Fruit fly (Drosophila melanogaster): Measurements from ENCODE around the gene Cpr72Ec.

Cpr72Ec gene

dm6 chr3L:16364182-16364581, 3.0 kb downstream of the Cpr72Ec start (continued):
- TF ChIP-seq lab (GFP tag; optimal IDR thresholded peaks at IDR 0.05), result no peak
- TF ChIP-seq Lhr (GFP tag; optimal IDR thresholded peaks at IDR 0.05), result no peak
- no peak for TF ChIP-seq sob (GFP tag; IDR thresholded peaks at IDR 0.05)
- no peak for TF ChIP-seq Rx (GFP tag; IDR thresholded peaks at IDR 0.05)
- TF ChIP-seq CG12155 (GFP tag; optimal IDR thresholded peaks at IDR 0.05), result no peak
- TF ChIP-seq jumu (GFP tag; optimal IDR thresholded peaks at IDR 0.05), result no peak
- no peak for TF ChIP-seq z (GFP tag; IDR thresholded peaks at IDR 0.05)
- no peak for TF ChIP-seq CG14710 (tag; optimal IDR thresholded peaks at IDR 0.05)
- no peak for TF ChIP-seq CG9817 (tag; optimal IDR thresholded peaks at IDR 0.05)
- no peak for TF ChIP-seq lilli (GFP tag; optimal IDR thresholded peaks at IDR 0.05)
- TF ChIP-seq ac (GFP tag; optimal IDR thresholded peaks at IDR 0.05), result no peak
- TF ChIP-seq unpg (GFP tag; optimal IDR thresholded peaks at IDR 0.05), result no peak
- no peak for TF ChIP-seq CG10267 (tag; optimal IDR thresholded peaks at IDR 0.05)
- no peak for TF ChIP-seq br (optimal IDR thresholded peaks at IDR 0.05)
- TF ChIP-seq CG18476 (GFP tag; optimal IDR thresholded peaks at IDR 0.05), result no peak
- TF ChIP-seq Poxn (GFP tag; IDR thresholded peaks at IDR 0.05), result no peak
- TF ChIP-seq Sry-δ (GFP tag; optimal IDR thresholded peaks at IDR 0.05), result no peak
- peak; percentile 75 for TF ChIP-seq sens (GFP tag)
- no peak for TF ChIP-seq CG4707 (GFP tag; optimal IDR thresholded peaks at IDR 0.05)
- TF ChIP-seq en (GFP tag; optimal IDR thresholded peaks at IDR 0.05), result no peak
- no peak for TF ChIP-seq pzg (GFP tag; optimal IDR thresholded peaks at IDR 0.05)
- TF ChIP-seq CG13424 (tag; optimal IDR thresholded peaks at IDR 0.05), result no peak
- no peak for TF ChIP-seq CG17186 (GFP tag; optimal IDR thresholded peaks at IDR 0.05)
- no peak for TF ChIP-seq Hr78 (GFP tag; optimal IDR thresholded peaks at IDR 0.05)
- no peak for TF ChIP-seq Mes4 (GFP tag; optimal IDR thresholded peaks at IDR 0.05)
- no peak for TF ChIP-seq Hr39 (optimal IDR thresholded peaks at IDR 0.05)
- no peak for TF ChIP-seq CG10959 (GFP tag; IDR thresholded peaks at IDR 0.05)
- TF ChIP-seq CG8478 (optimal IDR thresholded peaks at IDR 0.05), result no peak
- peak; percentile 5 for TF ChIP-seq grau (tag; optimal IDR thresholded peaks at IDR 0.05)
- TF ChIP-seq Six4 (GFP tag; optimal IDR thresholded peaks at IDR 0.05), result no peak
- peak; percentile 30 for TF ChIP-seq Blimp-1 (GFP tag; optimal IDR thresholded peaks at IDR 0.05)
- no peak for TF ChIP-seq h (optimal IDR thresholded peaks at IDR 0.05)
- no peak for TF ChIP-seq dimm (GFP tag; IDR thresholded peaks at IDR 0.05)
- TF ChIP-seq CG13123 (GFP tag; optimal IDR thresholded peaks at IDR 0.05), result no peak
- no peak for TF ChIP-seq Taf1 (GFP tag; IDR thresholded peaks at IDR 0.05)
- no peak for TF ChIP-seq CG9215 (GFP tag; IDR thresholded peaks at IDR 0.05)
- no peak for TF ChIP-seq ash1 (GFP tag; optimal IDR thresholded peaks at IDR 0.05)
- no peak for TF ChIP-seq CG2875 (GFP tag; optimal IDR thresholded peaks at IDR 0.05)
- no peak for TF ChIP-seq phol (tag; optimal IDR thresholded peaks at IDR 0.05)
- no peak for TF ChIP-seq tin (GFP tag; optimal IDR thresholded peaks at IDR 0.05)
- no peak for TF ChIP-seq YL-1 (GFP tag; optimal IDR thresholded peaks at IDR 0.05)
- no peak for TF ChIP-seq CG10209 (GFP tag; optimal IDR thresholded peaks at IDR 0.05)
- TF ChIP-seq Asciz (GFP tag; optimal IDR thresholded peaks at IDR 0.05), result no peak
- TF ChIP-seq grn (GFP tag; optimal IDR thresholded peaks at IDR 0.05), result no peak
- TF ChIP-seq Atf-2 (GFP tag; optimal IDR thresholded peaks at IDR 0.05), result no peak
- TF ChIP-seq Drgx (GFP tag; IDR thresholded peaks at IDR 0.05), result peak; percentile 63
- TF ChIP-seq rib (GFP tag; IDR thresholded peaks at IDR 0.05), result no peak
- TF ChIP-seq Sry-β (GFP tag; optimal IDR thresholded peaks at IDR 0.05), result no peak
- TF ChIP-seq Doc3 (GFP tag; IDR thresholded peaks at IDR 0.05; ENCODE audit: partially characterized antibody), result no peak
- TF ChIP-seq ab (GFP tag; optimal IDR thresholded peaks at IDR 0.05), result no peak
- no peak for TF ChIP-seq CG6272 (GFP tag; IDR thresholded peaks at IDR 0.05)
- no peak for TF ChIP-seq CG11085 (GFP tag; IDR thresholded peaks at IDR 0.05)
- TF ChIP-seq H15 (GFP tag; IDR thresholded peaks at IDR 0.05), result no peak
- TF ChIP-seq peb (GFP tag; IDR thresholded peaks at IDR 0.05), result no peak
